Worm (Caenorhabditis elegans) whole organism, L1 larva: ENCODE measurements around the gene Y69A2AR.22.
A peak's percentile ranks its signal among the peaks of the same experiment; 100 is the strongest.

Experiments
- C34B4.2 ChIP-seq: sonication (generic microtip); optimal IDR thresholded peaks from 2 replicates; lab custom pipeline; 2017; ENCODE audit warnings: mild to moderate bottlenecking, missing genetic modification characterization, missing compliant biosample characterization
- Y116A8C.19 ChIP-seq: sonication (generic microtip); optimal IDR thresholded peaks from 2 replicates; lab custom pipeline; 2016; ENCODE audit warnings: missing compliant biosample characterization, missing genetic modification characterization, borderline replicate concordance
- aly-2 ChIP-seq: fragments of 150-350 bp; optimal IDR thresholded peaks from 2 replicates; lab custom pipeline; 2014; ENCODE audit warnings: missing biosample characterization, missing genetic modification characterization
- blmp-1 ChIP-seq: fragments of 150-350 bp; optimal IDR thresholded peaks from 2 replicates; lab custom pipeline; 2014; ENCODE audit warnings: missing biosample characterization, missing genetic modification characterization
- ceh-63 ChIP-seq: fragments of 200-800 bp; sonication (Bioruptor generic); optimal IDR thresholded peaks from 2 replicates; lab custom pipeline; 2018; ENCODE audit warnings: mild to moderate bottlenecking, missing genetic modification characterization, missing compliant biosample characterization
- ceh-8 ChIP-seq: fragments of 200-800 bp; sonication (Bioruptor generic); optimal IDR thresholded peaks from 2 replicates; lab custom pipeline; 2018; ENCODE audit warnings: mild to moderate bottlenecking, missing genetic modification characterization, moderate library complexity, missing compliant biosample characterization
- dpl-1 ChIP-seq, 3 experiments: fragments of 150-350 bp in 2 of 3; sonication (generic microtip) in 1 of 3; optimal IDR thresholded peaks; 2 replicates each; lab custom pipeline; 2014 to 2017; ENCODE audit warnings: missing biosample characterization in 3 of 3, missing genetic modification characterization in 3 of 3, missing genetic modification reagents in 3 of 3
- dsc-1 ChIP-seq: sonication (generic microtip); optimal IDR thresholded peaks from 2 replicates; lab custom pipeline; 2016; ENCODE audit warnings: mild to moderate bottlenecking, missing genetic modification characterization, missing compliant biosample characterization
- efl-1 ChIP-seq, 4 experiments: fragments of 150-350 bp; optimal IDR thresholded peaks in 3 of 4; peaks in 1 of 4; 1 replicate in 1 of 4; 2 replicates in 3 of 4; lab custom pipeline; 2014; ENCODE audit warnings: missing biosample characterization in 2 of 4, missing genetic modification characterization in 2 of 4, missing genetic modification reagents in 2 of 4
- egl-13 ChIP-seq: sonication (generic microtip); optimal IDR thresholded peaks from 2 replicates; lab custom pipeline; 2016; ENCODE audit warnings: missing genotype, missing genetic modification reagents, missing genetic modification characterization, missing compliant biosample characterization
- egl-27 ChIP-seq, 2 experiments: fragments of 150-350 bp in 1 of 2; sonication (generic microtip); optimal IDR thresholded peaks; 3 replicates each; lab custom pipeline; 2017 to 2018; ENCODE audit warnings: missing biosample characterization in 2 of 2, missing genetic modification characterization in 2 of 2, missing genetic modification reagents in 2 of 2
- elt-3 ChIP-seq, 6 experiments: fragments of 150-350 bp in 1 of 6; sonication (generic microtip); optimal IDR thresholded peaks; 2 replicates each; lab custom pipeline; 2017 to 2018; ENCODE audit warnings: missing biosample characterization in 6 of 6, missing genetic modification characterization in 6 of 6, inconsistent platforms in 1 of 6
- hlh-17 ChIP-seq: fragments of 200-800 bp; sonication (Bioruptor generic); optimal IDR thresholded peaks from 2 replicates; lab custom pipeline; 2018; ENCODE audit warnings: missing genetic modification characterization, mild to moderate bottlenecking, missing compliant biosample characterization, moderate library complexity, borderline replicate concordance
- isw-1 ChIP-seq: fragments of 200-800 bp; sonication (Bioruptor generic); IDR thresholded peaks from 2 replicates; pipeline ENCODE4 v1.3.6; 2022; ENCODE audit warnings: missing genetic modification characterization, missing compliant biosample characterization
- lin-14 ChIP-seq: fragments of 200-800 bp; sonication (Bioruptor generic); optimal IDR thresholded peaks from 2 replicates; lab custom pipeline; 2018; ENCODE audit warnings: mild to moderate bottlenecking, missing genetic modification characterization, moderate library complexity, missing compliant biosample characterization
- lin-15B ChIP-seq: fragments of 150-350 bp; sonication (generic microtip); optimal IDR thresholded peaks from 3 replicates; lab custom pipeline; 2014; ENCODE audit warnings: missing biosample characterization, missing genetic modification characterization
- lsy-2 ChIP-seq, 2 experiments: fragments of 150-350 bp; optimal IDR thresholded peaks; 2 replicates each; lab custom pipeline; 2014; ENCODE audit warnings: missing biosample characterization in 2 of 2, missing genetic modification characterization in 2 of 2
- mef-2 ChIP-seq: fragments of 150-350 bp; optimal IDR thresholded peaks from 2 replicates; lab custom pipeline; 2014; ENCODE audit warnings: missing biosample characterization, missing genetic modification characterization
- mep-1 ChIP-seq: fragments of 150-350 bp; optimal IDR thresholded peaks from 2 replicates; lab custom pipeline; 2014; ENCODE audit warnings: missing biosample characterization, missing genetic modification characterization
- nhr-11 ChIP-seq: fragments of 150-350 bp; optimal IDR thresholded peaks from 2 replicates; lab custom pipeline; 2014; ENCODE audit warnings: missing biosample characterization, missing genetic modification characterization
- nhr-20 ChIP-seq: sonication (generic microtip); optimal IDR thresholded peaks from 2 replicates; lab custom pipeline; 2016; ENCODE audit warnings: mild to moderate bottlenecking, missing genetic modification characterization, missing compliant biosample characterization
- nhr-237 ChIP-seq: fragments of 150-350 bp; optimal IDR thresholded peaks from 2 replicates; lab custom pipeline; 2014; ENCODE audit warnings: missing biosample characterization, missing genetic modification characterization
- nhr-71 ChIP-seq: sonication (generic microtip); optimal IDR thresholded peaks from 2 replicates; lab custom pipeline; 2016; ENCODE audit warnings: mild to moderate bottlenecking, missing genetic modification characterization, moderate library complexity, missing compliant biosample characterization
- pag-3 ChIP-seq: sonication (generic microtip); optimal IDR thresholded peaks from 2 replicates; lab custom pipeline; 2017; ENCODE audit warnings: missing genetic modification characterization, mild to moderate bottlenecking, missing compliant biosample characterization, antibody characterized with exemption, borderline replicate concordance; ENCODE audit not compliant: insufficient read depth
- pax-3 ChIP-seq: fragments of 200-800 bp; sonication (Bioruptor generic); optimal IDR thresholded peaks from 2 replicates; lab custom pipeline; 2018; ENCODE audit warnings: mild to moderate bottlenecking, missing genetic modification characterization, moderate library complexity, missing compliant biosample characterization
- skn-1 ChIP-seq: fragments of 150-350 bp; optimal IDR thresholded peaks from 2 replicates; lab custom pipeline; 2014; ENCODE audit warnings: missing biosample characterization, missing genetic modification characterization
- snu-23 ChIP-seq: sonication (generic microtip); optimal IDR thresholded peaks from 2 replicates; lab custom pipeline; 2016; ENCODE audit warnings: missing genetic modification characterization, missing compliant biosample characterization
- sptf-1 ChIP-seq: fragments of 150-350 bp; optimal IDR thresholded peaks from 2 replicates; lab custom pipeline; 2014; ENCODE audit warnings: missing biosample characterization, missing genetic modification characterization
- sup-37 ChIP-seq: fragments of 200-800 bp; sonication (Bioruptor generic); optimal IDR thresholded peaks from 2 replicates; lab custom pipeline; 2018; ENCODE audit warnings: mild to moderate bottlenecking, missing genetic modification characterization, missing compliant biosample characterization
- tbx-2 ChIP-seq: sonication (generic microtip); optimal IDR thresholded peaks from 2 replicates; lab custom pipeline; 2016; ENCODE audit warnings: missing genetic modification characterization, missing compliant biosample characterization
- tlp-1 ChIP-seq: fragments of 150-350 bp; optimal IDR thresholded peaks from 2 replicates; lab custom pipeline; 2014; ENCODE audit warnings: missing biosample characterization, missing genetic modification characterization
- zag-1 ChIP-seq: fragments of 150-350 bp; optimal IDR thresholded peaks from 2 replicates; lab custom pipeline; 2014; ENCODE audit warnings: missing biosample characterization, missing genetic modification characterization
- ztf-11 ChIP-seq, 2 experiments: sonication (generic microtip); optimal IDR thresholded peaks; 2 replicates each; lab custom pipeline; 2016 to 2017; ENCODE audit warnings: missing genetic modification characterization in 2 of 2, missing biosample characterization in 1 of 2, missing compliant biosample characterization in 1 of 2

Y69A2AR.22 gene

ce11 chrIV:2507824-2508223 is at the start of gene Y69A2AR.22:
Gene Y69A2AR.22, minus strand, starts transcription at chrIV:2507924.
- no peak for TF ChIP-seq snu-23
- TF ChIP-seq ztf-11 (tag; optimal IDR thresholded peaks at IDR 0.05; lab: Kevin White, UChicago), result no peak
- no peak for TF ChIP-seq Y116A8C.19 (tag; lab: Kevin White, UChicago)
- TF ChIP-seq tbx-2 (tag; lab: Kevin White, UChicago), result no peak
- TF ChIP-seq egl-27 (tag; optimal IDR thresholded peaks at IDR 0.05; lab: Kevin White, UChicago), result no peak
- TF ChIP-seq elt-3 (tag; optimal IDR thresholded peaks at IDR 0.05; lab: Kevin White, UChicago), result no peak
- no peak for TF ChIP-seq tlp-1 (tag; lab: Kevin White, UChicago)
- TF ChIP-seq egl-13 (tag; lab: Kevin White, UChicago), result no peak
- no peak for TF ChIP-seq isw-1 (GFP tag; lab: Robert Waterston, UW)
- no peak for TF ChIP-seq dsc-1 (tag; lab: Kevin White, UChicago)
- no peak for TF ChIP-seq pax-3
- TF ChIP-seq ceh-63 (GFP tag; lab: Kevin White, UChicago), result no peak
- no peak for TF ChIP-seq lsy-2 (tag; optimal IDR thresholded peaks at IDR 0.05; lab: Kevin White, UChicago)
- TF ChIP-seq efl-1 (optimal IDR thresholded peaks at IDR 0.05; lab: Kevin White, UChicago), result no peak
- TF ChIP-seq efl-1 (GFP tag; optimal IDR thresholded peaks at IDR 0.05 in 1 of 2; lab: Kevin White, UChicago), result no peak
- TF ChIP-seq lin-14 (GFP tag; lab: Kevin White, UChicago), result no peak
- no peak for TF ChIP-seq ceh-8 (GFP tag; lab: Kevin White, UChicago)

- TF ChIP-seq nhr-11 (tag; lab: Kevin White, UChicago) (no peak), nhr-71 (tag; lab: Kevin White, UChicago) (no peak), lin-15B (tag; lab: Kevin White, UChicago) (no peak)
Observed at ce11 chrIV:2556211-2556610, 48.5 kb upstream of the Y69A2AR.22 start.

ce11 chrIV:2552855-2553254 is 45.1 kb upstream of the Y69A2AR.22 start:
- TF ChIP-seq tbx-2 (tag; lab: Kevin White, UChicago), result no peak
- no peak for TF ChIP-seq pag-3 (tag; lab: Kevin White, UChicago)

ce11 chrIV:2552276-2552675 is 44.6 kb upstream of the Y69A2AR.22 start:
- TF ChIP-seq aly-2 (tag; lab: Kevin White, UChicago) (no peak), nhr-71 (tag; lab: Kevin White, UChicago) (no peak), skn-1 (no peak), sptf-1 (no peak), hlh-17 (no peak), blmp-1 (no peak), tbx-2 (tag; lab: Kevin White, UChicago) (no peak), nhr-237 (tag; lab: Kevin White, UChicago) (no peak), nhr-20 (tag; lab: Kevin White, UChicago) (no peak), ceh-8 (GFP tag; lab: Kevin White, UChicago) (no peak), zag-1 (tag; lab: Kevin White, UChicago) (no peak), mef-2 (no peak), sup-37 (no peak), mep-1 (tag; lab: Kevin White, UChicago) (no peak), C34B4.2 (tag; lab: Kevin White, UChicago) (no peak), egl-27 (tag; optimal IDR thresholded peaks at IDR 0.05; lab: Kevin White, UChicago) (no peak)
- TF ChIP-seq, all 84 proteins: peak for 0

ce11 chrIV:2551838-2552237 is 44.1 kb upstream of the Y69A2AR.22 start:
- no peak for TF ChIP-seq efl-1 (optimal IDR thresholded peaks at IDR 0.05; lab: Kevin White, UChicago)
- TF ChIP-seq efl-1 (GFP tag; optimal IDR thresholded peaks at IDR 0.05 in 1 of 2; lab: Kevin White, UChicago), result peak in 1 of 2 experiments; percentile 24
- no peak for TF ChIP-seq dpl-1 (GFP tag; optimal IDR thresholded peaks at IDR 0.05; lab: Kevin White, UChicago)
- TF ChIP-seq, all 84 proteins: peak for 1
